Fruit fly (Drosophila melanogaster) whole organism, adult: ENCODE data around the gene CG34043.

Source experiments
- CG12768 ChIP-seq: fragments of 200-800 bp; sonication (Bioruptor generic); optimal IDR thresholded peaks from 2 replicates; lab custom pipeline; 2017; ENCODE audit warnings: missing biosample characterization, missing genetic modification characterization, mild to moderate bottlenecking, moderate library complexity, missing genetic modification reagents
- CG14711 ChIP-seq: fragments of 200-800 bp; sonication (Bioruptor generic); optimal IDR thresholded peaks from 2 replicates; lab custom pipeline; 2018; ENCODE audit warnings: missing biosample characterization, mild to moderate bottlenecking, missing genetic modification characterization, moderate library complexity
- CG1620 ChIP-seq: fragments of 200-800 bp; sonication (Bioruptor generic); optimal IDR thresholded peaks from 2 replicates; lab custom pipeline; 2016; ENCODE audit warnings: missing biosample characterization, missing genetic modification characterization
- CG5204 ChIP-seq: fragments of 200-800 bp; sonication (Bioruptor generic); optimal IDR thresholded peaks from 2 replicates; lab custom pipeline; 2016; ENCODE audit warnings: missing biosample characterization, missing genetic modification characterization
- Mnt ChIP-seq: fragments of 200-800 bp; sonication (Bioruptor generic); optimal IDR thresholded peaks from 2 replicates; lab custom pipeline; 2016; ENCODE audit warnings: missing biosample characterization, mild to moderate bottlenecking, missing genetic modification characterization
- cnc ChIP-seq, 2 experiments: fragments of >200 bp; optimal IDR thresholded peaks; 2 replicates each; lab custom pipeline; 2017
- ovo ChIP-seq: fragments of 200-800 bp; sonication (Bioruptor generic); optimal IDR thresholded peaks from 2 replicates; lab custom pipeline; 2016; ENCODE audit warnings: missing biosample characterization, missing genetic modification characterization
- tj ChIP-seq: fragments of 200-800 bp; sonication (Bioruptor generic); optimal IDR thresholded peaks from 3 replicates; lab custom pipeline; 2017; ENCODE audit warnings: missing biosample characterization, mild to moderate bottlenecking, missing genetic modification characterization, moderate library complexity
- toe ChIP-seq: fragments of 200-800 bp; sonication (Bioruptor generic); optimal IDR thresholded peaks from 2 replicates; lab custom pipeline; 2016; ENCODE audit warnings: missing biosample characterization, missing genetic modification characterization

DNA sequence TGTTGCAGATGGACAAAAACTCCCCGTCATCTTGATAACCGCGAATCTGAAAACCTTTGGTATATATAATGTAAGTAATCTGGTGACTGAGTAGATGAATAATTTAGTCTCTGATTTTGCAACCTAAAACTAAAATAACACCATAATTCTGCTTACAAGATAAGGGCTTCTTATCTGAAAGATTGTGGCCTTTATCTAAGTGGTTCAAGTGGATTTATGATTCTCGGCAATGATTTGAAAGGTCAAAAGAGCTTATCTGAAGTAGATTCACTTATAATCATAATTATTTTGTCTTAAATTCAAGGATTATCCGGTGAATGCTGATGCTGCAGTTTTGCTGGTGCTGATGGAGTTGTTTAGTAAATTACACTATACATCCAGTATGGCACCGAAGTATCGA, 35.2 kb upstream of the CG34043 start:
- no peak for TF ChIP-seq cnc (optimal IDR thresholded peaks at IDR 0.05; lab: Kevin White, UChicago)
- TF ChIP-seq tj (GFP tag; lab: Kevin White, UChicago): no peak
- TF ChIP-seq CG12768 (GFP tag; lab: Kevin White, UChicago): no peak
- no peak for TF ChIP-seq toe (GFP tag; lab: Kevin White, UChicago)
- no peak for TF ChIP-seq CG1620 (GFP tag; lab: Kevin White, UChicago)
- TF ChIP-seq Mnt (GFP tag; lab: Kevin White, UChicago): no peak
- no peak for TF ChIP-seq ovo (GFP tag; lab: Kevin White, UChicago)
- no peak for TF ChIP-seq CG14711
- no peak for TF ChIP-seq CG5204 (GFP tag; lab: Kevin White, UChicago)
